Worm (Caenorhabditis elegans) whole organism, L1 larva: ENCODE results near the gene gtf-2E2.
A peak's percentile ranks its signal among the peaks of the same experiment; 100 is the strongest.

Experiments used
- C16A3.4 ChIP-seq: fragments of 150-350 bp; optimal IDR thresholded peaks from 2 replicates; lab custom pipeline; 2014; ENCODE audit warnings: missing biosample characterization, missing genetic modification characterization
- C34B4.2 ChIP-seq: sonication (generic microtip); optimal IDR thresholded peaks from 2 replicates; lab custom pipeline; 2017; ENCODE audit warnings: mild to moderate bottlenecking, missing genetic modification characterization, missing compliant biosample characterization
- Y116A8C.19 ChIP-seq: sonication (generic microtip); optimal IDR thresholded peaks from 2 replicates; lab custom pipeline; 2016; ENCODE audit warnings: missing compliant biosample characterization, missing genetic modification characterization, borderline replicate concordance
- aha-1 ChIP-seq: fragments of 150-350 bp; optimal IDR thresholded peaks from 2 replicates; lab custom pipeline; 2014; ENCODE audit warnings: missing biosample characterization, missing genetic modification characterization
- alr-1 ChIP-seq: fragments of 200-800 bp; sonication (Bioruptor generic); optimal IDR thresholded peaks from 2 replicates; lab custom pipeline; 2018; ENCODE audit warnings: borderline replicate concordance, mild to moderate bottlenecking, missing genetic modification characterization, missing compliant biosample characterization
- aly-2 ChIP-seq: fragments of 150-350 bp; optimal IDR thresholded peaks from 2 replicates; lab custom pipeline; 2014; ENCODE audit warnings: missing biosample characterization, missing genetic modification characterization
- ceh-63 ChIP-seq: fragments of 200-800 bp; sonication (Bioruptor generic); optimal IDR thresholded peaks from 2 replicates; lab custom pipeline; 2018; ENCODE audit warnings: mild to moderate bottlenecking, missing genetic modification characterization, missing compliant biosample characterization
- ceh-8 ChIP-seq: fragments of 200-800 bp; sonication (Bioruptor generic); optimal IDR thresholded peaks from 2 replicates; lab custom pipeline; 2018; ENCODE audit warnings: mild to moderate bottlenecking, missing genetic modification characterization, moderate library complexity, missing compliant biosample characterization
- ceh-88 ChIP-seq: fragments of 200-800 bp; sonication (Bioruptor generic); IDR thresholded peaks from 2 replicates; pipeline ENCODE4 v1.3.6; 2022; ENCODE audit warnings: missing genetic modification characterization, missing compliant biosample characterization
- ces-1 ChIP-seq: fragments of 150-350 bp; optimal IDR thresholded peaks from 2 replicates; lab custom pipeline; 2014; ENCODE audit warnings: missing biosample characterization, missing genetic modification reagents, missing genetic modification characterization
- dsc-1 ChIP-seq: sonication (generic microtip); optimal IDR thresholded peaks from 2 replicates; lab custom pipeline; 2016; ENCODE audit warnings: mild to moderate bottlenecking, missing genetic modification characterization, missing compliant biosample characterization
- efl-1 ChIP-seq, 4 experiments: fragments of 150-350 bp; optimal IDR thresholded peaks in 3 of 4; peaks in 1 of 4; 1 replicate in 1 of 4; 2 replicates in 3 of 4; lab custom pipeline; 2014; ENCODE audit warnings: missing biosample characterization in 2 of 4, missing genetic modification characterization in 2 of 4, missing genetic modification reagents in 2 of 4
- egl-13 ChIP-seq: sonication (generic microtip); optimal IDR thresholded peaks from 2 replicates; lab custom pipeline; 2016; ENCODE audit warnings: missing genotype, missing genetic modification reagents, missing genetic modification characterization, missing compliant biosample characterization
- elt-2 ChIP-seq: sonication (generic microtip); optimal IDR thresholded peaks from 2 replicates; lab custom pipeline; 2016; ENCODE audit warnings: missing genetic modification characterization, mild to moderate bottlenecking, inconsistent platforms, missing compliant biosample characterization, missing genetic modification reagents
- ets-5 ChIP-seq: fragments of 200-800 bp; sonication (Bioruptor generic); IDR thresholded peaks from 2 replicates; pipeline ENCODE4 v1.3.6; 2022; ENCODE audit warnings: missing genetic modification characterization, missing compliant biosample characterization
- fkh-4 ChIP-seq: sonication (generic microtip); optimal IDR thresholded peaks from 2 replicates; lab custom pipeline; 2016; ENCODE audit warnings: missing compliant biosample characterization, missing genetic modification characterization, borderline replicate concordance
- fkh-8 ChIP-seq: sonication (generic microtip); optimal IDR thresholded peaks from 2 replicates; lab custom pipeline; 2016; ENCODE audit warnings: mild to moderate bottlenecking, missing genetic modification characterization, missing compliant biosample characterization
- irx-1 ChIP-seq: sonication (generic microtip); optimal IDR thresholded peaks from 2 replicates; lab custom pipeline; 2016; ENCODE audit warnings: missing genetic modification characterization, missing compliant biosample characterization
- jun-1 ChIP-seq: fragments of 150-350 bp; optimal IDR thresholded peaks from 2 replicates; lab custom pipeline; 2014; ENCODE audit warnings: missing biosample characterization, missing genetic modification reagents, missing genetic modification characterization
- lin-13 ChIP-seq: fragments of 150-350 bp; optimal IDR thresholded peaks from 2 replicates; lab custom pipeline; 2014; ENCODE audit warnings: missing biosample characterization, missing genetic modification reagents, missing genetic modification characterization
- lin-15B ChIP-seq: fragments of 150-350 bp; sonication (generic microtip); optimal IDR thresholded peaks from 3 replicates; lab custom pipeline; 2014; ENCODE audit warnings: missing biosample characterization, missing genetic modification characterization
- lin-39 ChIP-seq: fragments of 150-350 bp; optimal IDR thresholded peaks from 2 replicates; lab custom pipeline; 2014; ENCODE audit warnings: missing biosample characterization, missing genetic modification reagents, missing genetic modification characterization
- lir-3 ChIP-seq: sonication (generic microtip); optimal IDR thresholded peaks from 2 replicates; lab custom pipeline; 2016; ENCODE audit warnings: mild to moderate bottlenecking, missing genetic modification characterization, moderate library complexity, missing compliant biosample characterization; ENCODE audit not compliant: poor library complexity
- lsy-2 ChIP-seq, 2 experiments: fragments of 150-350 bp; optimal IDR thresholded peaks; 2 replicates each; lab custom pipeline; 2014; ENCODE audit warnings: missing biosample characterization in 2 of 2, missing genetic modification characterization in 2 of 2
- mdl-1 ChIP-seq, 2 experiments: fragments of 150-350 bp; optimal IDR thresholded peaks; 2 replicates each; lab custom pipeline; 2014 to 2017; ENCODE audit warnings: missing biosample characterization in 2 of 2, missing genetic modification characterization in 2 of 2, inconsistent platforms in 1 of 2
- mep-1 ChIP-seq: fragments of 150-350 bp; optimal IDR thresholded peaks from 2 replicates; lab custom pipeline; 2014; ENCODE audit warnings: missing biosample characterization, missing genetic modification characterization
- nhr-12 ChIP-seq: sonication (generic microtip); optimal IDR thresholded peaks from 2 replicates; lab custom pipeline; 2017; ENCODE audit warnings: missing biosample characterization, missing genetic modification characterization
- nhr-19 ChIP-seq: fragments of 200-800 bp; sonication (Bioruptor generic); conservative IDR thresholded peaks from 2 replicates; pipeline ENCODE4 v1.3.6; 2022; ENCODE audit warnings: missing genetic modification characterization, missing compliant biosample characterization
- nhr-20 ChIP-seq: sonication (generic microtip); optimal IDR thresholded peaks from 2 replicates; lab custom pipeline; 2016; ENCODE audit warnings: mild to moderate bottlenecking, missing genetic modification characterization, missing compliant biosample characterization
- nhr-71 ChIP-seq: sonication (generic microtip); optimal IDR thresholded peaks from 2 replicates; lab custom pipeline; 2016; ENCODE audit warnings: mild to moderate bottlenecking, missing genetic modification characterization, moderate library complexity, missing compliant biosample characterization
- nhr-76 ChIP-seq: sonication (generic microtip); optimal IDR thresholded peaks from 2 replicates; lab custom pipeline; 2017; ENCODE audit warnings: missing biosample characterization, missing genetic modification characterization
- pag-3 ChIP-seq: sonication (generic microtip); optimal IDR thresholded peaks from 2 replicates; lab custom pipeline; 2017; ENCODE audit warnings: missing genetic modification characterization, mild to moderate bottlenecking, missing compliant biosample characterization, antibody characterized with exemption, borderline replicate concordance; ENCODE audit not compliant: insufficient read depth
- pqm-1 ChIP-seq: sonication (generic microtip); optimal IDR thresholded peaks from 3 replicates; lab custom pipeline; 2017; ENCODE audit warnings: missing biosample characterization, missing genetic modification characterization
- rnt-1 ChIP-seq: sonication (generic microtip); optimal IDR thresholded peaks from 2 replicates; lab custom pipeline; 2016; ENCODE audit warnings: mild to moderate bottlenecking, missing genetic modification characterization, moderate library complexity, missing compliant biosample characterization
- skn-1 ChIP-seq: fragments of 150-350 bp; optimal IDR thresholded peaks from 2 replicates; lab custom pipeline; 2014; ENCODE audit warnings: missing biosample characterization, missing genetic modification characterization
- snpc-4 ChIP-seq: fragments of 150-350 bp; optimal IDR thresholded peaks from 2 replicates; lab custom pipeline; 2014; ENCODE audit warnings: missing biosample characterization, missing genetic modification characterization
- snu-23 ChIP-seq: sonication (generic microtip); optimal IDR thresholded peaks from 2 replicates; lab custom pipeline; 2016; ENCODE audit warnings: missing genetic modification characterization, missing compliant biosample characterization
- sox-4 ChIP-seq: sonication (generic microtip); optimal IDR thresholded peaks from 2 replicates; lab custom pipeline; 2016; ENCODE audit warnings: missing genetic modification characterization, missing compliant biosample characterization
- sptf-1 ChIP-seq: fragments of 150-350 bp; optimal IDR thresholded peaks from 2 replicates; lab custom pipeline; 2014; ENCODE audit warnings: missing biosample characterization, missing genetic modification characterization
- sup-37 ChIP-seq: fragments of 200-800 bp; sonication (Bioruptor generic); optimal IDR thresholded peaks from 2 replicates; lab custom pipeline; 2018; ENCODE audit warnings: mild to moderate bottlenecking, missing genetic modification characterization, missing compliant biosample characterization
- swsn-7 ChIP-seq: sonication (generic microtip); optimal IDR thresholded peaks from 2 replicates; lab custom pipeline; 2016; ENCODE audit warnings: missing genetic modification characterization, missing compliant biosample characterization
- unc-130 ChIP-seq: fragments of 150-350 bp; optimal IDR thresholded peaks from 2 replicates; lab custom pipeline; 2017; ENCODE audit warnings: missing biosample characterization, missing genetic modification characterization, inconsistent platforms
- unc-30 ChIP-seq: sonication (generic microtip); optimal IDR thresholded peaks from 2 replicates; lab custom pipeline; 2017; ENCODE audit warnings: missing biosample characterization, missing genetic modification characterization
- unc-62 ChIP-seq: fragments of 150-350 bp; optimal IDR thresholded peaks from 2 replicates; lab custom pipeline; 2014; ENCODE audit warnings: missing biosample characterization, missing genetic modification reagents, missing genetic modification characterization
- unc-86 ChIP-seq: sonication (generic microtip); optimal IDR thresholded peaks from 2 replicates; lab custom pipeline; 2016; ENCODE audit warnings: missing genetic modification characterization, missing compliant biosample characterization
- unc-98 ChIP-seq: fragments of 200-800 bp; sonication (Bioruptor generic); IDR thresholded peaks from 2 replicates; pipeline ENCODE4 v1.3.6; 2022; ENCODE audit warnings: missing genetic modification characterization, missing compliant biosample characterization
- zag-1 ChIP-seq: fragments of 150-350 bp; optimal IDR thresholded peaks from 2 replicates; lab custom pipeline; 2014; ENCODE audit warnings: missing biosample characterization, missing genetic modification characterization
- ztf-11 ChIP-seq, 2 experiments: sonication (generic microtip); optimal IDR thresholded peaks; 2 replicates each; lab custom pipeline; 2016 to 2017; ENCODE audit warnings: missing genetic modification characterization in 2 of 2, missing biosample characterization in 1 of 2, missing compliant biosample characterization in 1 of 2
- ztf-4 ChIP-seq: fragments of 150-350 bp; optimal IDR thresholded peaks from 2 replicates; lab custom pipeline; 2014; ENCODE audit warnings: missing biosample characterization, missing genetic modification characterization

Gene gtf-2E2

ce11 chrII:11578327-11578726, 36.0 kb upstream of the gtf-2E2 start, which contains the start of gene smc-6 (continued):
- TF ChIP-seq jun-1 (no peak), mdl-1 (tag; optimal IDR thresholded peaks at IDR 0.05; lab: Kevin White, UChicago) (peak in 1 of 2 experiments; percentile 19), mep-1 (tag; lab: Kevin White, UChicago) (peak; percentile 43), fkh-8 (tag; lab: Kevin White, UChicago) (peak; percentile 5), fkh-4 (tag; lab: Kevin White, UChicago) (no peak), dsc-1 (tag; lab: Kevin White, UChicago) (no peak), Y116A8C.19 (tag; lab: Kevin White, UChicago) (no peak), skn-1 (tag; lab: Kevin White, UChicago) (peak; percentile 70), ztf-4 (no peak), snu-23 (GFP tag; lab: Kevin White, UChicago) (no peak), nhr-19 (no peak), nhr-76 (tag; lab: Kevin White, UChicago) (no peak), C16A3.4 (tag; lab: Kevin White, UChicago) (peak; percentile 4), unc-62 (GFP tag; lab: Kevin White, UChicago) (no peak), unc-86 (tag; lab: Kevin White, UChicago) (no peak), efl-1 (optimal IDR thresholded peaks at IDR 0.05; lab: Kevin White, UChicago) (peak; percentile 67 to 70), efl-1 (GFP tag; optimal IDR thresholded peaks at IDR 0.05 in 1 of 2; lab: Kevin White, UChicago) (peak; percentile 81 to 97), aha-1 (tag; lab: Kevin White, UChicago) (no peak), pag-3 (tag; lab: Kevin White, UChicago) (no peak), lsy-2 (tag; optimal IDR thresholded peaks at IDR 0.05; lab: Kevin White, UChicago) (peak in 1 of 2 experiments; percentile 70), nhr-71 (no peak), C34B4.2 (tag; lab: Kevin White, UChicago) (no peak), sptf-1 (tag; lab: Kevin White, UChicago) (no peak), sox-4 (tag; lab: Kevin White, UChicago) (no peak), ets-5 (GFP tag; lab: Robert Waterston, UW) (no peak), unc-30 (tag; lab: Kevin White, UChicago) (no peak), ztf-11 (tag; optimal IDR thresholded peaks at IDR 0.05; lab: Kevin White, UChicago) (no peak), pqm-1 (tag; lab: Kevin White, UChicago) (no peak), zag-1 (tag; lab: Kevin White, UChicago) (no peak), rnt-1 (tag; lab: Kevin White, UChicago) (peak; percentile 42), lin-13 (no peak), aly-2 (tag; lab: Kevin White, UChicago) (no peak), nhr-20 (tag; lab: Kevin White, UChicago) (no peak), ceh-63 (GFP tag; lab: Kevin White, UChicago) (no peak), alr-1 (tag; lab: Kevin White, UChicago) (no peak), unc-130 (no peak), lin-39 (tag; lab: Kevin White, UChicago) (no peak), ces-1 (GFP tag; lab: Kevin White, UChicago) (no peak), elt-2 (tag; lab: Kevin White, UChicago) (no peak), lir-3 (tag; lab: Kevin White, UChicago) (peak; percentile 33), ceh-88 (no peak), sup-37 (GFP tag; lab: Kevin White, UChicago) (no peak), lin-15B (tag; lab: Kevin White, UChicago) (peak; percentile 47), snpc-4 (tag; lab: Kevin White, UChicago) (no peak), nhr-12 (tag; lab: Kevin White, UChicago) (no peak), ceh-8 (no peak), unc-98 (no peak), irx-1 (no peak), swsn-7 (tag; lab: Kevin White, UChicago) (no peak), egl-13 (tag; lab: Kevin White, UChicago) (no peak)
- TF ChIP-seq, all 84 proteins: peak for 17
